Fruit fly (Drosophila melanogaster): Measurements from ENCODE around the gene CG3285.
A peak's percentile ranks its signal among the peaks of the same experiment; 100 is the strongest.

CG3285 gene

DNA sequence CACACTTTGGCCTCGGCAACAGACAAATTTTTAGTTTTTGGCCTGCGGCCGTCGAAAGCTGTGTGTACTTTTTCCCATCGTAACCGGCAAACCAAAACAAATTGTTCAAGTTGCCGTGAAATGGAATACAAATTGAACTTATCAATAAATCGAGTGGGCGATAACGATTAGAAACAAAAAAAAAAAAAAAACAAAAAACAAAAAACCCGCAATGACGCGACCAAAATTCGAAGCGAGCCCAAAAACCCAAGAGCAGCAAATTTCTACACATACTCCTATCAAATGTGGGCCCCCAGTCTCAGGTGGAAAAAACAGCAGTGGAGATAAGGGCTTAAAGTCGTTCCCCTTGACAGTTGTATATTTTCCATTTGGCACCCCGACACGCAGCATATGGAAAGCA, 23.5 kb upstream of the CG3285 start:
- no peak for TF ChIP-seq Dll (optimal IDR thresholded peaks at IDR 0.05)
- no peak for TF ChIP-seq pan (optimal IDR thresholded peaks at IDR 0.05)
- no peak for TF ChIP-seq CG8478 (optimal IDR thresholded peaks at IDR 0.05)
- TF ChIP-seq EcR (GFP tag; optimal IDR thresholded peaks at IDR 0.05), result no peak
- TF ChIP-seq usp (GFP tag; optimal IDR thresholded peaks at IDR 0.05), result no peak
- no peak for TF ChIP-seq psq (optimal IDR thresholded peaks at IDR 0.05)

DNA sequence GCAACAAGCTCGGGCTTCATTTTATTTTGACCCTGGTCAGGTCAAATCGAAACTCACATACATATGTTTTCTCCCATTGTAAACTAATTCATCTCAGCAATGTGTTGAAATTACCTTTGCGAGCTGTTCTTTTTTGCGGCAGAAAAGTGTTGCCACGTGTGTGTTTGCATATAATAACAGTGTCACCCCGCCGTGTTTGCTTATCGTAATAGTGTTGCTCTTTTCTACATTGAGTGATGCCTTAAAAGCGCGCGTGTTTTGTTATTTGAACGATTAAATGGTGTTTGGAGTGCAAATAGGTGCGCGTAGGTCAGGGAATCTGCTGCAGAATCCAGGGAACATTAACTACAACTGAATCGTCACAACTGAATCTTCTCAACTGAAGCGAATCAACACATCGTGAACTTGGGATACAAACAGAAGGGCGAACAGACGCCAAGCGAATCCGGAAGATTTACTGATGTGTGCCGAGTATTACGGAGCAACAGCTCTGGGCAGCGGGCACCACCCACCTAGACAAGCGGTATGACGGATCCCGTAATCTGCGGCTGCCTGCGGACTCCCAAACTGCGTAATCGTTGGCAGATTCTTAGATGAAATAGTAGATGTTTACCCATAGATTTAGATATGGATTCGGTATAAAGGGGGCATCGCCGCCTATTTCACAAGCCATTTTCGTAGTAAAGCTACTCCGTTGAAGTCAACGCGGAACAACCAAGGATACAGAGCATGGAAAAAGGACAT, 22.0 kb upstream of the CG3285 start, which contains the start of gene CG15406:
Gene CG15406, plus strand, starts transcription at position 694 of the 744 bp plus-strand sequence.
- no peak for TF ChIP-seq EcR (GFP tag; optimal IDR thresholded peaks at IDR 0.05)
- no peak for TF ChIP-seq psq (optimal IDR thresholded peaks at IDR 0.05)
- no peak for TF ChIP-seq pan (optimal IDR thresholded peaks at IDR 0.05)
- TF ChIP-seq Dll (optimal IDR thresholded peaks at IDR 0.05), result no peak
- TF ChIP-seq CG8478 (optimal IDR thresholded peaks at IDR 0.05), result no peak
- no peak for TF ChIP-seq usp (GFP tag; optimal IDR thresholded peaks at IDR 0.05)

DNA sequence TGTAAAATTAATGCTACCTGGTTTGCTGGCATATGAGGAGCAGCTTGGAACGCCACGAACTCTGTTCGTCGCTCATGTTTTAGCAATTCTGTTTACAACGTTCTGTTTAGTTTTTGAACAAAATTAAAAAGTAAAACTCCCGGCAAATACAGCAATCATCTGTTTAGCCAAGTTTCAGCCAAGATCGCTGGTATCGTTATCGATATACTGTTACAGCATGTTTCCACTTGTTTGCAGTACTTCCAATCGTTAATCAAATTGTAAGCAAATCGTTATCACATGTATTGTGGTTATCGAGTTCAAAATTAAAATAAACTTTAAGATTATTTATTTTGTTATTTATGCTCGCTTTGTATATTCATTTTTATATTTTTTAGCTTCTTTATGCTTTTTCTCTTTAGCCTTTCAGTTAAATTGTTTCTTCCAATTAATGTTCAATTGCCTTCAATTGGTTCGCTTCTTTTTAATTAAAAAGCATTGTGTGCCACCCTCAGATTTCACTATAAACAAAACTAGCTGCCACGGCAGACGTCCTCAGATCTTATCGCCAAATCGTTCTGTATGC, 10.9 kb upstream of the CG3285 start, which contains the start of the genes Fign and CG8837:
Gene Fign, minus strand, starts transcription at position 142 of the 565 bp plus-strand sequence.
Gene CG8837, plus strand, starts transcription at position 515 of the 565 bp plus-strand sequence.
- TF ChIP-seq EcR (GFP tag; optimal IDR thresholded peaks at IDR 0.05), result no peak
- no peak for TF ChIP-seq pan (optimal IDR thresholded peaks at IDR 0.05)
- no peak for TF ChIP-seq usp (GFP tag; optimal IDR thresholded peaks at IDR 0.05)
- no peak for TF ChIP-seq CG8478 (optimal IDR thresholded peaks at IDR 0.05)
- TF ChIP-seq Dll (optimal IDR thresholded peaks at IDR 0.05), result no peak
- no peak for TF ChIP-seq psq (optimal IDR thresholded peaks at IDR 0.05)

DNA sequence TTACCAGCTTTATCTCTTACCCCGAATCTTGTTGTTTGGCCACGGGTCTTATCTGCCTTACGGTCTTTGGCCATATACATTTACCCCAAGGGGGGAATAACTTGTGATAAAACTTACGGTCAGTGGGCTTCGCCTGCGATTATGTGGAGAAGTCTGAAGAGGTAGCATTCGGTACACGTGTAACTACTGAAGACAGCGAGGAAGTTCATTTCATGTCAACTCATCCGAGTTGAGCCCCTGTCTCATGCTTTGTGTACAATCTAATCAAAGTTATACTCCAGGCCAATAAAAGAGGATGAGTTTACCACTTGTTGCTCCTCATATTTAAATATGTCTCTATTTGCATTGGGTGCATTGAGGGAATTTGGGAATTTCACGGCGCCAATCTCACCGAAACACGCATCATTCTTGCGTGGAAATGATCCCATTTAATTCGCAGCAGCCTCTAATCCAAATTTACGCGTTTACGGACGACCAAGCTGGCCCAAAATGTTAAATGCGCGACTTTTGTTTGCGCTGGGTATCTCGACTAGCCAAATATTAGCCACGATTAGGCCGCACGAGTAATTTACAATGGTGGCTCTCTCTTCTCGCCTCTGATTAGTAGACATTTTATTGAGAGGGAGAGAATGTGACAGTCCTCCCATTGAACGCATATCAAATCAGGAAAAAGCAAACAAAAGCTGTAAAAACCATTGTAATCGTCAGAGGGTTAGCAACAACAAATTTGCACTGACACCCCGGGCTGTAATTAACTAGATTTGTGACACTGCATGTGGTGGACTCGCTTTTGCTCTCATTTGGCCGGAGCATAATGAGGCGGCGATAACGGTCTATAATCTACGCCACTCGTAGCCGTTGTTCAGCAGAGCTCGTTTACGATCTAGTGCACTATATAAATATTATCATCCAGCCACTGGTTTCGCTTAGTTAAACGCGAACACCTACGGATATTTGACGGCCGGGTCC, 7.1 kb upstream of the CG3285 start, which contains the start of gene CG33281:
Gene CG33281, plus strand, starts transcription at position 919 of the 969 bp plus-strand sequence.
- TF ChIP-seq EcR (GFP tag; optimal IDR thresholded peaks at IDR 0.05) (no peak), Dll (optimal IDR thresholded peaks at IDR 0.05) (no peak), usp (GFP tag; optimal IDR thresholded peaks at IDR 0.05) (no peak), psq (optimal IDR thresholded peaks at IDR 0.05) (no peak), CG8478 (optimal IDR thresholded peaks at IDR 0.05) (no peak), pan (optimal IDR thresholded peaks at IDR 0.05) (no peak)

DNA sequence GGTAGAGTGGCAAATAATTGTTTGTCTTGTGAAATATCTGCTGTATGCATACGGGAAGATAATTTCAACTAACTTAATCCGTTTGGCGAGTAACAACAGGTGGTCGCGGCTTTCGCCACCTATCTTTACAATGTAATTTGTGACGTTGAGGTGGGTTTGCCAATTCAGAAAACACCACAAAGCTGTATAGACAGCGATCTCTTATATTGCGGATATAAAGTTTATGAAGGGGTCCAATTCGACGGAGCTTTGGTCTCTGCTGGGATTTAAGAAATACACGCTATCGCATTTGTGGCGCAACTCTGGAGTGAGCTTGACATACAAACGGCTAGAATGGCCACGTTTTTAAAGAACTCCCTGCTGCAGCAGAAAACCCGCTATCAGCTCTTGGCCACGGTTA, 3.1 kb upstream of the CG3285 start, which contains the start of gene CG33282:
Gene CG33282, plus strand, starts transcription at position 301 of the 400 bp plus-strand sequence.
- TF ChIP-seq psq (optimal IDR thresholded peaks at IDR 0.05), result no peak
- TF ChIP-seq pan (optimal IDR thresholded peaks at IDR 0.05), result no peak
- TF ChIP-seq Dll (optimal IDR thresholded peaks at IDR 0.05), result no peak
- TF ChIP-seq CG8478 (optimal IDR thresholded peaks at IDR 0.05), result no peak
- TF ChIP-seq usp (GFP tag; optimal IDR thresholded peaks at IDR 0.05), result no peak
- no peak for TF ChIP-seq EcR (GFP tag; optimal IDR thresholded peaks at IDR 0.05)

DNA sequence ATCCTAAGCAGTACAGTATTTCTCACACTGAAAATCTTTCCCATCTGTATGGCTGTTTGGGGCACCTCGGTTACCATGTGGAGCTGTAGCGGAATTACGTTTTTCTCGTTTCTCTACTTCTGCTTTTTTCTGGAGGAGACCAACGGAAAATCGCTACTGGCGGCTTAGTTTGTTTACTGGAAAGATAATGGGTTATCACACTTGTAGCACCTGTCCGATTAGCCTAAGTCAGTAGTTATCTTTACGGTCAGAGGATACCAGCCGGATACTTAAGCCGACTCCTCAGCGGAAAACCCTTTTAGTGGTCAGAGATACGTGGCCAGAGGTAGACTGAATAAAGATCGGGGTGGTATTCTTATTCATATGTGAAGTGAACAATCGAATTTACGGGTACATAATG, 1.8 kb downstream of the CG3285 start, which contains the start of gene CG15408:
Gene CG15408, plus strand, starts transcription at position 301 of the 400 bp plus-strand sequence.
- no peak for TF ChIP-seq usp (GFP tag; optimal IDR thresholded peaks at IDR 0.05)
- TF ChIP-seq Dll (optimal IDR thresholded peaks at IDR 0.05), result no peak
- no peak for TF ChIP-seq pan (optimal IDR thresholded peaks at IDR 0.05)
- TF ChIP-seq EcR (GFP tag; optimal IDR thresholded peaks at IDR 0.05), result no peak
- no peak for TF ChIP-seq psq (optimal IDR thresholded peaks at IDR 0.05)
- no peak for TF ChIP-seq CG8478 (optimal IDR thresholded peaks at IDR 0.05)

DNA sequence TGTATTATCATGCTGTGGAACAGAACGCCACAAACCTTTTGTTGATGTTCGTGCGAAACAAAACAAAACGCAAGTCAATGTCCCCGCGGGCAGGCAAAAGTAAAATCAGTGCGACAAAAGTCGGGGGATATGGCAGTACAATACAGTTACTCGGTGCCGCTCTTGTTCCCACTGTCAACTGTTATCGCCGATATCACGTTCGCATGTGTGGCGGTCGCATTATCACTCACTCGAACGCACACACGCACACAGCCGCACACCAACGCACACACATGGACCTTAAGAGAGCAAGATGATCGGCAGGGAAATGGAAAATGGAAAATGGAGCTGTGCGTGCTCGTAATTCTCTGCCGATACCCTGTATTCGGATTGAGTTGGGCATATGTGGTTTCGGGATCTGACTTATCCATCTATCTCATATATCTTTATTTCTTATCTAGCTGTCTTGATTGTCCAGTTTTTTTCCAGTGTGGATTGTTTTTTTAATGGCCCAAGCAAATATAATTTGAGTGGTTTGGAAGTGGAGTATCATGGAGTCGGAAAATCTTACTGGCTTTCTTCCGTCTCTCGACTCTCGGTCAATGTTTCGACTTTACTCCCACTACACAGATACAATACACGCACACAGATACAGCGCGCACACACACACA, 8.0 kb downstream of the CG3285 start:
- TF ChIP-seq psq (optimal IDR thresholded peaks at IDR 0.05) (no peak), EcR (GFP tag; optimal IDR thresholded peaks at IDR 0.05) (no peak), CG8478 (optimal IDR thresholded peaks at IDR 0.05) (no peak), pan (optimal IDR thresholded peaks at IDR 0.05) (peak; percentile 57), Dll (optimal IDR thresholded peaks at IDR 0.05) (no peak)

DNA sequence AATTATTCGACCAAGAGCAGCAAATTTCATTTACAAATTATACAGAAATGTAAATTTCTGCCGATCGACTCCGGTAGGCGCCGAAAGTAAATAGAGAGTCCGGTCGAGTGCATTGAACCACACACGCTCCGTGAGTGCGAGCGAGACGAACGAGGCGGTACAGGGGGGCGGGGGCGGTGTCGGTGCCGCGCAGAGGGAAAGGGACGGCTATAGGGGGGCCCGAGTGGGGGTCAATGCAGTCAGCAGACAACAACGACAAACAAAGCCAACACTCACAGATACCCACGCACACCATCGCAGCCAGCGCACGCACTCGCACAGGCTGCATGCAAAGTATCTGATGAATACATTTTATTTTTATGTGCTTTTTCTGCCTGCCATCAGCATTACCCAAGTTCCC, 8.7 kb downstream of the CG3285 start:
- TF ChIP-seq EcR (GFP tag; optimal IDR thresholded peaks at IDR 0.05) (peak; percentile 96 to 97), pan (optimal IDR thresholded peaks at IDR 0.05) (no peak)

DNA sequence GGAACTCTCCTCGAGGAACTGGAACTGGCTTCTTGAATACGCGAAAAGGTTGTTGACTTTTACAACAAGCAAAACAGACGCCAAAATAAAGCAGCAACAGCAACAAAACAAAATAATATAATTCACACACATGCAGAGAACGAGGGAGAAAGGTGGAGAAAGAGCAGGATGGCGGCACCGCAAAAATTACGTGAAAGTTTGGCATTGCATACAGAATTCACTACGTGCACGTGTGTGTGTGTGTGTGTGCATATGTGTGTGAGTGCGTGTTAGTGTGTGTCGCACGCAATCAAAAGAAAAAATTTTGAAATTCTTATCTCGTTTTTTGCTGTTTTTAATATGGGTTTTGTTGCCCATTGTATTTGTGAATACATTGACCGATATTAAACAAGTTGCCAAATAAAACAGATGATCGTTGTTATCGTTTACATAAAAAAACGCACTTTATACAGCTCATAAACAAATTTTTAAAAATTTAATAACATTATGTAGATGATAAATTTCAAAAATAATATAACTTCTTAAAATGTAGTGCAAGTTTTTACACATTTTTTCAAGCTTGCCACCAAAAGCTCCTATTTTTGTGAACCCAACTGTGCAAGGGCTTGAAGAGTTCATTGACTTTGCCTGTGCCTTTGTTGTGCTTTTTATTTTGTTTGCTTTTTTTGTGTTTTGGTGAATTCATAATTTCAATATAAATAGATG, 10.7 kb downstream of the CG3285 start:
- TF ChIP-seq CG8478 (optimal IDR thresholded peaks at IDR 0.05) (no peak), Dll (optimal IDR thresholded peaks at IDR 0.05) (no peak), pan (optimal IDR thresholded peaks at IDR 0.05) (no peak), psq (optimal IDR thresholded peaks at IDR 0.05) (no peak), usp (GFP tag; optimal IDR thresholded peaks at IDR 0.05) (no peak), EcR (GFP tag; optimal IDR thresholded peaks at IDR 0.05) (peak; percentile 10 to 68)

DNA sequence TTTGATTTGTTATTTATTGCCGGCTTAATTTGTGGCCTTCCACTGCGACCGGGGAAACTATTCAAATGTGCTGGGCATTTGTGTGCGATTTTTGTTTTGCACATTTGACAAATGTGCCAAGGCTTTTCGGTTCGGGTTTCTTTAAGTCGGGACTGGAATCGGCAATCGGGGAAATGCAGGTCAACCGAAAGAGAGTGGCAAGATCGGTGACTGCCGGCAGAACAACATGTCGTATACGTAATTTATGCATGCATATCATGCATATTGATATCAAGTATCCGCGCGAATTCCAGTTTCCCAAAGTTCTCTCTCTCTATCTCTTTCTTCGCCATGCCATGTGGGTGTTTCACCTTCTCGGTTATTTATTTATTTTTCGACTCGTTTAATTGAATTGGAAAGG, 11.6 kb downstream of the CG3285 start:
- no peak for TF ChIP-seq CG8478 (optimal IDR thresholded peaks at IDR 0.05)
- no peak for TF ChIP-seq pan (optimal IDR thresholded peaks at IDR 0.05)
- TF ChIP-seq EcR (GFP tag; optimal IDR thresholded peaks at IDR 0.05), result no peak
- TF ChIP-seq Dll (optimal IDR thresholded peaks at IDR 0.05), result no peak
- no peak for TF ChIP-seq usp (GFP tag; optimal IDR thresholded peaks at IDR 0.05)

Measured in whole organism.